Worm (Caenorhabditis elegans) whole organism, late embryonic: Measurements from ENCODE around the gene pqn-16.

Source experiments
- C08G9.2 ChIP-seq: sonication (generic microtip); optimal IDR thresholded peaks from 2 replicates; lab custom pipeline; 2016; ENCODE audit warnings: mild to moderate bottlenecking, missing genetic modification characterization, moderate library complexity, missing compliant biosample characterization
- C38D4.7 ChIP-seq: fragments of 200-800 bp; sonication (Bioruptor generic); optimal IDR thresholded peaks from 2 replicates; lab custom pipeline; 2018; ENCODE audit warnings: mild to moderate bottlenecking, missing genetic modification characterization, moderate library complexity, missing compliant biosample characterization
- F13H6.1 ChIP-seq: sonication (generic microtip); optimal IDR thresholded peaks from 2 replicates; lab custom pipeline; 2016; ENCODE audit warnings: missing genetic modification characterization, missing compliant biosample characterization
- K02D7.2 ChIP-seq: sonication (generic microtip); optimal IDR thresholded peaks from 2 replicates; lab custom pipeline; 2017; ENCODE audit warnings: mild to moderate bottlenecking, missing genetic modification characterization, missing compliant biosample characterization
- T23F11.4 ChIP-seq: fragments of 200-800 bp; sonication (Bioruptor generic); optimal IDR thresholded peaks from 2 replicates; lab custom pipeline; 2018; ENCODE audit warnings: mild to moderate bottlenecking, missing genetic modification characterization, missing compliant biosample characterization
- ama-1 ChIP-seq: fragments of 150-350 bp; optimal IDR thresholded peaks from 2 replicates; lab custom pipeline; 2014
- ceh-14 ChIP-seq: sonication (generic microtip); optimal IDR thresholded peaks from 2 replicates; lab custom pipeline; 2016; ENCODE audit warnings: missing genotype, missing genetic modification characterization, missing compliant biosample characterization
- ceh-18 ChIP-seq: sonication (generic microtip); optimal IDR thresholded peaks from 2 replicates; lab custom pipeline; 2016; ENCODE audit warnings: missing genetic modification characterization, missing compliant biosample characterization
- ceh-19 ChIP-seq: fragments of 200-800 bp; sonication (Bioruptor generic); optimal IDR thresholded peaks from 2 replicates; lab custom pipeline; 2018; ENCODE audit warnings: mild to moderate bottlenecking, missing genetic modification characterization, missing compliant biosample characterization
- ceh-24 ChIP-seq: sonication (generic microtip); optimal IDR thresholded peaks from 2 replicates; lab custom pipeline; 2016; ENCODE audit warnings: mild to moderate bottlenecking, missing genetic modification characterization, missing compliant biosample characterization
- ceh-30 ChIP-seq: fragments of 150-350 bp; optimal IDR thresholded peaks from 2 replicates; lab custom pipeline; 2014; ENCODE audit warnings: missing biosample characterization, missing genetic modification characterization
- ceh-45 ChIP-seq: fragments of 200-800 bp; sonication (Bioruptor generic); IDR thresholded peaks from 2 replicates; pipeline ENCODE4 v1.3.6; 2022; ENCODE audit warnings: missing genetic modification reagents, missing genetic modification characterization, missing compliant biosample characterization
- ceh-6 ChIP-seq: fragments of 200-800 bp; sonication (Bioruptor generic); optimal IDR thresholded peaks from 2 replicates; lab custom pipeline; 2018; ENCODE audit warnings: mild to moderate bottlenecking, missing genetic modification characterization, missing compliant biosample characterization
- dmd-4 ChIP-seq: sonication (generic microtip); optimal IDR thresholded peaks from 2 replicates; lab custom pipeline; 2016; ENCODE audit warnings: borderline replicate concordance, missing genetic modification characterization, missing compliant biosample characterization
- dve-1 ChIP-seq: sonication (generic microtip); optimal IDR thresholded peaks from 2 replicates; lab custom pipeline; 2017; ENCODE audit warnings: antibody characterized with exemption, mild to moderate bottlenecking, missing genetic modification characterization, missing compliant biosample characterization
- ets-4 ChIP-seq: sonication (generic microtip); optimal IDR thresholded peaks from 2 replicates; lab custom pipeline; 2016; ENCODE audit warnings: missing genetic modification characterization, missing compliant biosample characterization
- eyg-1 ChIP-seq: sonication (generic microtip); optimal IDR thresholded peaks from 2 replicates; lab custom pipeline; 2016; ENCODE audit warnings: missing genotype, missing genetic modification characterization, missing compliant biosample characterization
- fax-1 ChIP-seq: sonication (generic microtip); optimal IDR thresholded peaks from 2 replicates; lab custom pipeline; 2016; ENCODE audit warnings: missing genotype, missing genetic modification characterization, missing compliant biosample characterization
- fkh-6 ChIP-seq: sonication (generic microtip); optimal IDR thresholded peaks from 2 replicates; lab custom pipeline; 2016; ENCODE audit warnings: missing genetic modification characterization, missing compliant biosample characterization
- hlh-15 ChIP-seq: sonication (generic microtip); optimal IDR thresholded peaks from 2 replicates; lab custom pipeline; 2016; ENCODE audit warnings: missing genetic modification characterization, missing compliant biosample characterization
- hlh-6 ChIP-seq: sonication (generic microtip); optimal IDR thresholded peaks from 2 replicates; lab custom pipeline; 2016; ENCODE audit warnings: missing genotype, missing genetic modification characterization, missing compliant biosample characterization
- lim-6 ChIP-seq: sonication (generic microtip); optimal IDR thresholded peaks from 2 replicates; lab custom pipeline; 2016; ENCODE audit warnings: missing genetic modification characterization, missing compliant biosample characterization
- lin-11 ChIP-seq: fragments of 200-800 bp; sonication (Bioruptor generic); optimal IDR thresholded peaks from 2 replicates; lab custom pipeline; 2018; ENCODE audit warnings: mild to moderate bottlenecking, missing genetic modification characterization, missing compliant biosample characterization
- nfya-1 ChIP-seq: sonication (generic microtip); optimal IDR thresholded peaks from 2 replicates; lab custom pipeline; 2017; ENCODE audit warnings: missing genetic modification characterization, mild to moderate bottlenecking, missing compliant biosample characterization, antibody characterized with exemption, moderate library complexity
- nhr-11 ChIP-seq: fragments of 150-350 bp; optimal IDR thresholded peaks from 2 replicates; lab custom pipeline; 2014; ENCODE audit warnings: missing biosample characterization, missing genetic modification characterization
- nhr-232 ChIP-seq: sonication (generic microtip); optimal IDR thresholded peaks from 2 replicates; lab custom pipeline; 2016; ENCODE audit warnings: missing genetic modification characterization, missing compliant biosample characterization
- pag-3 ChIP-seq: sonication (generic microtip); optimal IDR thresholded peaks from 2 replicates; lab custom pipeline; 2016; ENCODE audit warnings: missing compliant biosample characterization, missing genetic modification characterization, borderline replicate concordance
- pat-9 ChIP-seq: fragments of 200-800 bp; sonication (Bioruptor generic); optimal IDR thresholded peaks from 2 replicates; lab custom pipeline; 2018; ENCODE audit warnings: mild to moderate bottlenecking, missing genetic modification characterization, moderate library complexity, missing compliant biosample characterization
- pax-1 ChIP-seq: fragments of 150-350 bp; optimal IDR thresholded peaks from 2 replicates; lab custom pipeline; 2014; ENCODE audit warnings: missing biosample characterization, missing genetic modification characterization
- pha-2 ChIP-seq: sonication (generic microtip); optimal IDR thresholded peaks from 2 replicates; lab custom pipeline; 2017; ENCODE audit warnings: mild to moderate bottlenecking, missing genetic modification characterization, missing compliant biosample characterization
- ref-2 ChIP-seq: sonication (generic microtip); optimal IDR thresholded peaks from 2 replicates; lab custom pipeline; 2016; ENCODE audit warnings: missing genetic modification characterization, missing compliant biosample characterization
- sdc-2 ChIP-seq: sonication (generic microtip); optimal IDR thresholded peaks from 2 replicates; lab custom pipeline; 2016; ENCODE audit warnings: missing genotype, missing genetic modification characterization, missing compliant biosample characterization
- sox-4 ChIP-seq: sonication (generic microtip); optimal IDR thresholded peaks from 2 replicates; lab custom pipeline; 2017; ENCODE audit warnings: mild to moderate bottlenecking, missing genetic modification characterization, inconsistent platforms, missing compliant biosample characterization
- tbx-2 ChIP-seq: sonication (generic microtip); optimal IDR thresholded peaks from 2 replicates; lab custom pipeline; 2016; ENCODE audit warnings: missing genetic modification characterization, missing compliant biosample characterization
- ttx-3 ChIP-seq: sonication (generic microtip); optimal IDR thresholded peaks from 2 replicates; lab custom pipeline; 2016; ENCODE audit warnings: missing genetic modification reagents, missing genetic modification characterization, missing compliant biosample characterization
- unc-42 ChIP-seq: sonication (generic microtip); optimal IDR thresholded peaks from 2 replicates; lab custom pipeline; 2016; ENCODE audit warnings: missing genotype, missing genetic modification characterization, missing compliant biosample characterization
- zip-5 ChIP-seq: sonication (generic microtip); optimal IDR thresholded peaks from 2 replicates; lab custom pipeline; 2016; ENCODE audit warnings: missing genetic modification characterization, missing compliant biosample characterization
- ztf-16 ChIP-seq: sonication (generic microtip); optimal IDR thresholded peaks from 2 replicates; lab custom pipeline; 2017; ENCODE audit warnings: missing genetic modification characterization, missing compliant biosample characterization

The pqn-16 gene

DNA sequence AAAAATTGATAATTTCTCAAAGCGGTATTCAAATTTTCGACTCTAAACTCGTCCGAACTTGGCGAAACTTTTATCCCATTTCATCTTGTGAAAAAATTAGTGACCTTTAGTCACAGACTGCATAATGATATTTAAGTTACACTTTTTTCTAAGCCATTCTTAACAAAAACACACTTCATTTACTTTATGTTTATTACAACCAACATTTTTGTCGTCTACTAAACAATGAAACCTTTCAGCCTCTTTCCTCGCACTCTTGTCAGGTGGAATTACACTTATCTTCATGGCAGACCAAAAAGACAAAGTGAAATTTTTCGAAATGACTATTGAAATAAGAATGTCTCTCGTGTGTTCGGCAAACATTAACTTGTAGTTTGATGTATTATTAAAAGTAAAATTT is 10.0 kb upstream of the pqn-16 start:
- TF ChIP-seq fax-1 (tag; lab: Kevin White, UChicago): no peak
- TF ChIP-seq C08G9.2 (tag; lab: Kevin White, UChicago): no peak
- no peak for TF ChIP-seq tbx-2 (tag; lab: Kevin White, UChicago)
- no peak for TF ChIP-seq pat-9 (tag; lab: Kevin White, UChicago)
- no peak for TF ChIP-seq ztf-16 (tag; lab: Kevin White, UChicago)
- TF ChIP-seq sox-4 (tag; lab: Kevin White, UChicago): no peak
- TF ChIP-seq hlh-6 (tag; lab: Kevin White, UChicago): no peak
- TF ChIP-seq F13H6.1 (tag; lab: Kevin White, UChicago): no peak
- no peak for TF ChIP-seq nfya-1 (tag; lab: Kevin White, UChicago)
- no peak for TF ChIP-seq ref-2
- TF ChIP-seq ceh-18 (tag; lab: Kevin White, UChicago): no peak
- TF ChIP-seq ets-4 (tag; lab: Kevin White, UChicago): no peak

DNA sequence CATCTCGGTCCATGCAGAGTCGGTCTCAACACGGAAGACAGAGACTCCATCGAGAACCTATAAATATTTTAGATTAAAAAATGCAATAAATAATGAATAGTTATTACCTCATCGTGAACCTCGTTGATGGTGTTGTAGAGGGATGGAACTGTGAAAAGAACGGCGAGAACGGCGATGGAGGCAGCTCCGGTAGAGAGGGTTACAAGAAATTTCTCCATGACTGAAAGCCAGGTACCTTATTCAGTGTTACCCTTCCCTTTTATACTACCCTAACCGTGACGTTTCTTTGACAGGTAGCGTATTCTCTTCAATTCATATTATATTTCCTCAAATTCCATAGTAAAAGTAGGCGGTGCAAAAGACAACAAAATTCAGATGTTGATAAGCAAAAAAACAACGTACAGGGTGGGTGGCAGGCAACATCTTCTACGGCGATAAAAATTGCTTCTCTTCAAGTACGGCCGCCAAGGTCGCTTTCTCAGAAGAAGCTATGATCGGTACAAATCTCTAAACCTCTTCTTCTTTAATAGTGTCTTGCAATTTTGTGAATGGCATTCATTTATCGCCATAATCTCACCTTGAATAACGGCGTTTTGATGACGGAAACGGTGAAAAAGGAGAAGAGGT is 8.7 kb upstream of the pqn-16 start, which contains the start of gene col-10:
col-10 (minus strand) TSS at position 235 of the 627 bp plus-strand sequence.
- no peak for TF ChIP-seq ceh-19 (GFP tag; lab: Kevin White, UChicago)
- no peak for TF ChIP-seq lin-11 (tag; lab: Kevin White, UChicago)
- TF ChIP-seq dmd-4: no peak
- no peak for TF ChIP-seq ama-1 (lab: Kevin White, UChicago)
- TF ChIP-seq hlh-15 (tag; lab: Kevin White, UChicago): no peak
- no peak for TF ChIP-seq ceh-6 (GFP tag; lab: Kevin White, UChicago)
- TF ChIP-seq K02D7.2 (tag; lab: Kevin White, UChicago): no peak
- no peak for TF ChIP-seq dve-1 (tag; lab: Kevin White, UChicago)
- no peak for TF ChIP-seq C38D4.7 (GFP tag; lab: Kevin White, UChicago)
- TF ChIP-seq zip-5 (tag; lab: Kevin White, UChicago): no peak
- no peak for TF ChIP-seq pha-2 (tag; lab: Kevin White, UChicago)
- TF ChIP-seq pax-1: no peak
- no peak for TF ChIP-seq ceh-14
- TF ChIP-seq ztf-16 (tag; lab: Kevin White, UChicago): no peak
- TF ChIP-seq ceh-45: no peak

DNA sequence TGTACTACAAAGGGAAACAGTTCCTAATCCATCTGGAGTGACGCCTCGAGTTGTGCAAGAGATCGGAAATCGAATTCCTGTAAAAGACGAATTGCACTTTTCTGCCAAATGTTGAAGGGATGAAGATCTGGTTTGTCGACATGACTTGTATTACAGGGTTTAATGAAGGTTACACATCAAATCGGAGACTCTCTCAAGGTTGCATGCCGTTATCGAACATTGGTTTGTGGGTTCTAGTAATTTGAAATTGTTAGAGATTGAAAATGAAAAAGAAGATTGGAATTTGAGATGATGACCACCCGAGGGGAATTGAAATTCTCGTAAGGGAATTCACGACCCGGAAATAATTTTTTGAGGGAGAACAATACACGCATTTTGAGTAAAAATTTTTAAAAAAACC is 7.6 kb upstream of the pqn-16 start:
- TF ChIP-seq fkh-6 (tag; lab: Kevin White, UChicago): no peak
- no peak for TF ChIP-seq ttx-3 (tag; lab: Kevin White, UChicago)
- TF ChIP-seq unc-42 (tag; lab: Kevin White, UChicago): no peak
- TF ChIP-seq nhr-232 (tag; lab: Kevin White, UChicago): no peak
- TF ChIP-seq ceh-30 (tag; lab: Kevin White, UChicago): no peak
- no peak for TF ChIP-seq ceh-45
- no peak for TF ChIP-seq C38D4.7 (GFP tag; lab: Kevin White, UChicago)
- TF ChIP-seq lim-6 (tag; lab: Kevin White, UChicago): no peak
- TF ChIP-seq nhr-11 (tag; lab: Kevin White, UChicago): no peak
- no peak for TF ChIP-seq T23F11.4 (GFP tag; lab: Kevin White, UChicago)
- no peak for TF ChIP-seq pha-2 (tag; lab: Kevin White, UChicago)
- no peak for TF ChIP-seq sdc-2 (tag; lab: Kevin White, UChicago)
- TF ChIP-seq pag-3 (tag; lab: Kevin White, UChicago): no peak
- TF ChIP-seq ceh-24 (tag; lab: Kevin White, UChicago): no peak
- no peak for TF ChIP-seq ceh-14
- TF ChIP-seq eyg-1 (tag; lab: Kevin White, UChicago): no peak
